Fruit fly (Drosophila melanogaster) whole organism, embryonic: Measurements from ENCODE around the gene RpL6.
A peak's percentile ranks its signal among the peaks of the same experiment; 100 is the strongest.

Experiments used
- Awh ChIP-seq: fragments of 200-800 bp; sonication (Bioruptor generic); IDR thresholded peaks from 2 replicates; pipeline ENCODE4, ENCODE4 v1.3.6; 2022; ENCODE audit warnings: missing biosample characterization, missing genetic modification characterization
- Blimp-1 ChIP-seq: fragments of 200-800 bp; sonication (Bioruptor generic); optimal IDR thresholded peaks from 3 replicates; lab custom pipeline; 2018; ENCODE audit warnings: missing biosample characterization, missing genetic modification characterization, mild to moderate bottlenecking, moderate library complexity, missing genetic modification reagents
- CG10147 ChIP-seq: fragments of 200-800 bp; sonication (Bioruptor generic); optimal IDR thresholded peaks from 2 replicates; lab custom pipeline; 2019; ENCODE audit warnings: missing biosample characterization, mild to moderate bottlenecking, missing genetic modification characterization, moderate library complexity
- CG12071 ChIP-seq: fragments of 200-800 bp; sonication (Bioruptor generic); optimal IDR thresholded peaks from 3 replicates; lab custom pipeline; 2018; ENCODE audit warnings: missing biosample characterization, mild to moderate bottlenecking, missing genetic modification characterization
- CG12219 ChIP-seq: fragments of 200-800 bp; sonication (Bioruptor generic); optimal IDR thresholded peaks from 3 replicates; lab custom pipeline; 2018; ENCODE audit warnings: missing biosample characterization, mild to moderate bottlenecking, missing genetic modification characterization
- CG12769 ChIP-seq: fragments of 200-800 bp; sonication (Bioruptor generic); optimal IDR thresholded peaks from 2 replicates; lab custom pipeline; 2019; ENCODE audit warnings: missing biosample characterization, mild to moderate bottlenecking, missing genetic modification characterization, moderate library complexity
- CG13775 ChIP-seq: fragments of 200-800 bp; sonication (Bioruptor generic); optimal IDR thresholded peaks from 3 replicates; lab custom pipeline; 2017; ENCODE audit warnings: missing biosample characterization, mild to moderate bottlenecking, missing genetic modification characterization
- CG14014 ChIP-seq: fragments of 200-800 bp; sonication (Bioruptor generic); IDR thresholded peaks from 2 replicates; pipeline ENCODE4 v1.3.6; 2022; ENCODE audit warnings: missing biosample characterization, missing genetic modification characterization
- CG14667 ChIP-seq: fragments of 200-800 bp; sonication (Bioruptor generic); IDR thresholded peaks from 2 replicates; pipeline ENCODE4 v1.3.6; 2022; ENCODE audit warnings: missing biosample characterization, missing genetic modification characterization
- CG1529 ChIP-seq: fragments of 200-800 bp; sonication (Bioruptor generic); optimal IDR thresholded peaks from 3 replicates; lab custom pipeline; 2018; ENCODE audit warnings: missing biosample characterization, missing genetic modification characterization
- CG15601 ChIP-seq: fragments of 200-800 bp; sonication (Bioruptor generic); optimal IDR thresholded peaks from 3 replicates; lab custom pipeline; 2019; ENCODE audit warnings: missing biosample characterization, mild to moderate bottlenecking, missing genetic modification characterization, moderate library complexity
- CG17186 ChIP-seq: fragments of 200-800 bp; sonication (Bioruptor generic); optimal IDR thresholded peaks from 3 replicates; lab custom pipeline; 2017; ENCODE audit warnings: missing biosample characterization, missing genetic modification reagents, missing genetic modification characterization
- CG18619 ChIP-seq: fragments of 200-800 bp; sonication (Bioruptor generic); optimal IDR thresholded peaks from 3 replicates; lab custom pipeline; 2017; ENCODE audit warnings: missing biosample characterization, mild to moderate bottlenecking, missing genetic modification characterization
- CG2712 ChIP-seq: fragments of 200-800 bp; optimal IDR thresholded peaks from 3 replicates; lab custom pipeline; 2019; ENCODE audit warnings: missing biosample characterization, mild to moderate bottlenecking, missing genetic modification characterization, moderate library complexity
- CG3065 ChIP-seq: fragments of 200-800 bp; sonication (Bioruptor generic); optimal IDR thresholded peaks from 2 replicates; lab custom pipeline; 2016; ENCODE audit warnings: missing biosample characterization, missing genetic modification characterization
- CG6272 ChIP-seq: fragments of 200-800 bp; sonication (Bioruptor generic); IDR thresholded peaks from 2 replicates; pipeline ENCODE4 v1.3.6; 2022; ENCODE audit warnings: missing biosample characterization, missing genetic modification characterization
- CG8290 ChIP-seq, 3 experiments: fragments of 200-800 bp; sonication (Bioruptor generic); optimal IDR thresholded peaks; 2 replicates each; lab custom pipeline; 2016 to 2019; ENCODE audit warnings: missing biosample characterization in 3 of 3, missing genetic modification characterization in 3 of 3, mild to moderate bottlenecking in 2 of 3, moderate library complexity in 1 of 3
- Camta ChIP-seq: fragments of 200-800 bp; sonication (Bioruptor generic); optimal IDR thresholded peaks from 2 replicates; lab custom pipeline; 2016; ENCODE audit warnings: missing biosample characterization, missing genetic modification characterization
- Hr51 ChIP-seq, 2 experiments: fragments of 200-800 bp; sonication (Bioruptor generic); optimal IDR thresholded peaks; 2 replicates in 1 of 2; 3 replicates in 1 of 2; lab custom pipeline; 2016 to 2018; ENCODE audit warnings: missing biosample characterization in 2 of 2, missing genetic modification characterization in 2 of 2, mild to moderate bottlenecking in 1 of 2, moderate library complexity in 1 of 2
- Hsf ChIP-seq: fragments of 200-800 bp; sonication (Bioruptor generic); optimal IDR thresholded peaks from 3 replicates; lab custom pipeline; 2016; ENCODE audit warnings: missing biosample characterization, missing genetic modification characterization
- Kr ChIP-seq: fragments of 200-800 bp; sonication (Bioruptor generic); optimal IDR thresholded peaks from 2 replicates; lab custom pipeline; 2017; ENCODE audit warnings: missing biosample characterization, mild to moderate bottlenecking, missing genetic modification characterization
- Lhr ChIP-seq: fragments of 200-800 bp; sonication (Bioruptor generic); optimal IDR thresholded peaks from 3 replicates; lab custom pipeline; 2017; ENCODE audit warnings: mild to moderate bottlenecking, missing biosample characterization, missing genetic modification reagents, missing genetic modification characterization
- MTF-1 ChIP-seq: fragments of 200-800 bp; sonication (Bioruptor generic); optimal IDR thresholded peaks from 2 replicates; lab custom pipeline; 2018; ENCODE audit warnings: missing biosample characterization, mild to moderate bottlenecking, missing genetic modification characterization, borderline replicate concordance
- NC2β ChIP-seq: fragments of 200-800 bp; sonication (Bioruptor generic); optimal IDR thresholded peaks from 2 replicates; lab custom pipeline; 2016; ENCODE audit warnings: missing biosample characterization, missing genetic modification characterization
- NfI ChIP-seq: fragments of 200-800 bp; sonication (Bioruptor generic); optimal IDR thresholded peaks from 3 replicates; lab custom pipeline; 2018; ENCODE audit warnings: missing biosample characterization, mild to moderate bottlenecking, missing genetic modification characterization, moderate library complexity
- Sry-β ChIP-seq: fragments of 200-800 bp; sonication (Bioruptor generic); optimal IDR thresholded peaks from 2 replicates; lab custom pipeline; 2018; ENCODE audit warnings: missing biosample characterization, mild to moderate bottlenecking, missing genetic modification characterization, moderate library complexity
- Vsx1 ChIP-seq: fragments of 200-800 bp; sonication (Bioruptor generic); optimal IDR thresholded peaks from 2 replicates; lab custom pipeline; 2017; ENCODE audit warnings: missing biosample characterization, mild to moderate bottlenecking, missing genetic modification characterization, missing genetic modification reagents
- abd-A ChIP-seq: fragments of 200-800 bp; sonication (Bioruptor generic); optimal IDR thresholded peaks from 3 replicates; lab custom pipeline; 2019; ENCODE audit warnings: missing biosample characterization, mild to moderate bottlenecking, missing genetic modification characterization, moderate library complexity
- ac ChIP-seq: fragments of 200-800 bp; sonication (Bioruptor generic); optimal IDR thresholded peaks from 3 replicates; lab custom pipeline; 2017; ENCODE audit warnings: missing biosample characterization, mild to moderate bottlenecking, missing genetic modification characterization
- aop ChIP-seq: fragments of 200-800 bp; sonication (Bioruptor generic); IDR thresholded peaks from 2 replicates; pipeline ENCODE4 v1.3.6; 2022; ENCODE audit warnings: missing biosample characterization, missing genetic modification characterization
- ap ChIP-seq: fragments of 200-800 bp; sonication (Bioruptor generic); IDR thresholded peaks from 2 replicates; pipeline ENCODE4 v1.3.6; 2022; ENCODE audit warnings: missing biosample characterization, missing genetic modification characterization
- chm ChIP-seq: fragments of 200-800 bp; sonication (Bioruptor generic); IDR thresholded peaks from 2 replicates; pipeline ENCODE4 v1.3.6; 2022; ENCODE audit warnings: missing biosample characterization, missing genetic modification characterization
- ci ChIP-seq: fragments of 200-800 bp; sonication (Bioruptor generic); IDR thresholded peaks from 3 replicates; pipeline ENCODE4 v1.3.6; 2022; ENCODE audit warnings: missing biosample characterization, missing genetic modification characterization
- corto ChIP-seq: fragments of 200-800 bp; sonication (Bioruptor generic); optimal IDR thresholded peaks from 2 replicates; lab custom pipeline; 2016; ENCODE audit warnings: missing biosample characterization, mild to moderate bottlenecking, missing genetic modification characterization, moderate library complexity
- crol ChIP-seq: fragments of 200-800 bp; sonication (Bioruptor generic); IDR thresholded peaks from 2 replicates; pipeline ENCODE4 v1.3.6; 2022; ENCODE audit warnings: missing biosample characterization, missing genetic modification characterization
- crp ChIP-seq, 2 experiments: fragments of 200-800 bp; sonication (Bioruptor generic); optimal IDR thresholded peaks; 2 replicates in 1 of 2; 3 replicates in 1 of 2; lab custom pipeline; 2017; ENCODE audit warnings: missing biosample characterization in 2 of 2, missing genetic modification characterization in 2 of 2, mild to moderate bottlenecking in 1 of 2, moderate library complexity in 1 of 2
- cwo ChIP-seq: fragments of 200-800 bp; sonication (Bioruptor generic); optimal IDR thresholded peaks from 3 replicates; lab custom pipeline; 2017; ENCODE audit warnings: missing biosample characterization, missing genetic modification characterization, mild to moderate bottlenecking, moderate library complexity, missing genetic modification reagents
- dysf ChIP-seq: fragments of 200-800 bp; sonication (Bioruptor generic); IDR thresholded peaks from 3 replicates; pipeline ENCODE4 v1.3.6; 2022; ENCODE audit warnings: missing biosample characterization, missing genetic modification characterization
- ewg ChIP-seq: fragments of 200-800 bp; sonication (Bioruptor generic); optimal IDR thresholded peaks from 3 replicates; lab custom pipeline; 2017; ENCODE audit warnings: mild to moderate bottlenecking, missing biosample characterization, missing genetic modification reagents, missing genetic modification characterization
- kni ChIP-seq: fragments of 200-800 bp; sonication (Bioruptor generic); optimal IDR thresholded peaks from 3 replicates; lab custom pipeline; 2017; ENCODE audit warnings: mild to moderate bottlenecking, missing biosample characterization, missing genetic modification reagents, missing genetic modification characterization
- lola ChIP-seq, 3 experiments: fragments of >200 bp in 2 of 3; fragments of 200-800 bp in 1 of 3; sonication (Bioruptor generic) in 1 of 3; optimal IDR thresholded peaks; 2 replicates each; lab custom pipeline; 2017 to 2019; ENCODE audit warnings: missing biosample characterization in 3 of 3, missing genetic modification characterization in 3 of 3, mild to moderate bottlenecking in 1 of 3, moderate library complexity in 1 of 3
- mirr ChIP-seq: fragments of 200-800 bp; sonication (Bioruptor generic); optimal IDR thresholded peaks from 3 replicates; lab custom pipeline; 2018; ENCODE audit warnings: missing biosample characterization, mild to moderate bottlenecking, missing genetic modification characterization
- pan ChIP-seq, 4 experiments: fragments of >200 bp in 3 of 4; fragments of 200-800 bp in 1 of 4; sonication (Bioruptor generic) in 1 of 4; optimal IDR thresholded peaks in 3 of 4; IDR thresholded peaks in 1 of 4; 2 replicates each; pipeline versions ENCODE4 v1.3.6 to Lab custom; 2017 to 2022; ENCODE audit warnings: missing biosample characterization in 2 of 4, missing genetic modification characterization in 2 of 4, mixed read lengths in 1 of 4
- pnt ChIP-seq: fragments of 200-800 bp; sonication (Bioruptor generic); optimal IDR thresholded peaks from 3 replicates; lab custom pipeline; 2016; ENCODE audit warnings: missing biosample characterization, missing genetic modification characterization
- sd ChIP-seq: fragments of 200-800 bp; sonication (Bioruptor generic); optimal IDR thresholded peaks from 3 replicates; lab custom pipeline; 2018; ENCODE audit warnings: missing biosample characterization, mild to moderate bottlenecking, missing genetic modification characterization, moderate library complexity
- vvl ChIP-seq: fragments of 200-800 bp; sonication (Bioruptor generic); IDR thresholded peaks from 2 replicates; pipeline ENCODE4 v1.3.6; 2022; ENCODE audit warnings: missing biosample characterization, missing genetic modification characterization

The RpL6 gene

dm6 chr3R:31558720-31559280 lies 37.2 kb downstream of the RpL6 start:
- peak; percentile 96 for TF ChIP-seq Blimp-1 (GFP tag; lab: Kevin White, UChicago)
- peak; percentile 10 for TF ChIP-seq abd-A
- no peak for TF ChIP-seq CG6272 (GFP tag; lab: Robert Waterston, UW)
- TF ChIP-seq chm (GFP tag; lab: Robert Waterston, UW): no peak
- TF ChIP-seq vvl (GFP tag; lab: Robert Waterston, UW): peak; percentile 84
- TF ChIP-seq kni: peak; percentile 36
- no peak for TF ChIP-seq CG14014 (GFP tag; lab: Robert Waterston, UW)
- peak; percentile 39 for TF ChIP-seq sd (tag; lab: Kevin White, UChicago)
- peak; percentile 15 for TF ChIP-seq Vsx1 (GFP tag; lab: Kevin White, UChicago)
- peak; percentile 68; the same call in 1 of the 2 replicates for TF ChIP-seq Awh (GFP tag; lab: Robert Waterston, UW)
- TF ChIP-seq, all 482 proteins: peak for 7

- peak; percentile 27 for TF ChIP-seq ewg (GFP tag; lab: Kevin White, UChicago)
- peak; percentile 66 for TF ChIP-seq Lhr
- TF ChIP-seq corto: no peak
- no peak for TF ChIP-seq pan (optimal IDR thresholded peaks at IDR 0.05; lab: Kevin White, UChicago)
- peak in 1 of 2 experiments; percentile 33 for TF ChIP-seq pan (GFP tag; optimal IDR thresholded peaks at IDR 0.05 in 1 of 2, IDR thresholded peaks at IDR 0.05 in 1 of 2)
- peak; percentile 53 for TF ChIP-seq CG1529 (GFP tag; lab: Kevin White, UChicago)
- peak; percentile 50 for TF ChIP-seq Camta (GFP tag; lab: Kevin White, UChicago)
- peak; percentile 45 for TF ChIP-seq CG13775 (GFP tag; lab: Kevin White, UChicago)
- TF ChIP-seq CG17186 (GFP tag; lab: Kevin White, UChicago): peak; percentile 47
- no peak for TF ChIP-seq crp (GFP tag; optimal IDR thresholded peaks at IDR 0.05; lab: Kevin White, UChicago)
- peak; percentile 53 for TF ChIP-seq CG18619 (GFP tag; lab: Kevin White, UChicago)
- TF ChIP-seq CG12071 (GFP tag; lab: Kevin White, UChicago): peak; percentile 43
- TF ChIP-seq CG15601: peak; percentile 71
- peak in 1 of 3 experiments; percentile 83 for TF ChIP-seq lola (GFP tag; optimal IDR thresholded peaks at IDR 0.05; lab: Kevin White, UChicago)
- TF ChIP-seq dysf (GFP tag; lab: Robert Waterston, UW): no peak
- TF ChIP-seq CG2712 (tag; lab: Kevin White, UChicago): peak; percentile 79
- peak; percentile 10 for TF ChIP-seq CG12769 (tag; lab: Kevin White, UChicago)
- TF ChIP-seq CG12219 (GFP tag; lab: Kevin White, UChicago): peak; percentile 56
- no peak for TF ChIP-seq crol
- peak; percentile 97 for TF ChIP-seq ac (GFP tag; lab: Kevin White, UChicago)
- peak in 1 of 2 experiments; percentile 61 for TF ChIP-seq Hr51 (GFP tag; optimal IDR thresholded peaks at IDR 0.05; lab: Kevin White, UChicago)
- TF ChIP-seq CG14667: no peak
- TF ChIP-seq Hsf (GFP tag; lab: Kevin White, UChicago): peak; percentile 28
- no peak for TF ChIP-seq CG10147 (GFP tag; lab: Kevin White, UChicago)
- TF ChIP-seq NfI (GFP tag; lab: Kevin White, UChicago): no peak
- peak; percentile 83 for TF ChIP-seq MTF-1 (GFP tag; lab: Kevin White, UChicago)
- TF ChIP-seq pnt (GFP tag; lab: Kevin White, UChicago): peak; percentile 20
- TF ChIP-seq ci (GFP tag; lab: Robert Waterston, UW): peak; percentile 81
- peak; percentile 66 for TF ChIP-seq NC2β (GFP tag; lab: Kevin White, UChicago)
- peak; percentile 25 for TF ChIP-seq mirr (GFP tag; lab: Kevin White, UChicago)
- peak; percentile 64 for TF ChIP-seq CG8290 (GFP tag; optimal IDR thresholded peaks at IDR 0.05; lab: Kevin White, UChicago)
- TF ChIP-seq CG8290 (tag; optimal IDR thresholded peaks at IDR 0.05; lab: Kevin White, UChicago): peak in 1 of 2 experiments; percentile 90
- no peak for TF ChIP-seq ap (GFP tag; lab: Robert Waterston, UW)
- TF ChIP-seq cwo (GFP tag; lab: Kevin White, UChicago): no peak
- peak; percentile 100 for TF ChIP-seq Kr (GFP tag; lab: Kevin White, UChicago)
- TF ChIP-seq CG3065 (GFP tag; lab: Kevin White, UChicago): peak; percentile 11
- peak; percentile 48 for TF ChIP-seq Sry-β
- TF ChIP-seq kni: peak; percentile 94
- no peak for TF ChIP-seq aop (GFP tag; lab: Robert Waterston, UW)
Observed at dm6 chr3R:31550910-31551309, 45.1 kb downstream of the RpL6 start.
